Worm (Caenorhabditis elegans) whole organism, L4 larva: Measurements from ENCODE around the gene Y22D7AL.3.

Source experiments
- arid-1 ChIP-seq: fragments of 200-800 bp; sonication (Bioruptor generic); conservative IDR thresholded peaks from 2 replicates; pipeline ENCODE4 v1.3.6; 2022; ENCODE audit warnings: missing genetic modification reagents, missing genetic modification characterization, missing compliant biosample characterization
- dmd-9 ChIP-seq: fragments of 200-800 bp; sonication (Bioruptor generic); IDR thresholded peaks from 2 replicates; pipeline ENCODE4 v1.3.6; 2022; ENCODE audit warnings: missing genetic modification reagents, missing genetic modification characterization, missing compliant biosample characterization
- fos-1 ChIP-seq: fragments of 150-350 bp; optimal IDR thresholded peaks from 2 replicates; lab custom pipeline; 2014; ENCODE audit warnings: missing biosample characterization, missing genetic modification characterization
- lin-15B ChIP-seq: fragments of 150-350 bp; sonication (generic microtip); optimal IDR thresholded peaks from 3 replicates; lab custom pipeline; 2014; ENCODE audit warnings: missing biosample characterization, missing genetic modification characterization
- madf-5 ChIP-seq, 2 experiments: fragments of 200-800 bp; sonication (Bioruptor generic); IDR thresholded peaks; 2 replicates each; pipeline ENCODE4 v1.3.6; 2022; ENCODE audit warnings: missing compliant biosample characterization in 2 of 2, missing genetic modification characterization in 2 of 2
- nhr-77 ChIP-seq: fragments of 150-350 bp; optimal IDR thresholded peaks from 2 replicates; lab custom pipeline; 2014; ENCODE audit warnings: missing biosample characterization, missing genetic modification characterization
- set-16 ChIP-seq: fragments of 200-800 bp; sonication (Bioruptor generic); IDR thresholded peaks from 2 replicates; pipeline ENCODE4 v1.3.6; 2022; ENCODE audit warnings: missing genetic modification reagents, missing genetic modification characterization, missing compliant biosample characterization
- unc-62 ChIP-seq, 3 experiments: fragments of 150-350 bp in 1 of 3; sonication (generic microtip); optimal IDR thresholded peaks in 2 of 3; peaks in 1 of 3; 1 replicate in 1 of 3; 2 replicates in 2 of 3; lab custom pipeline; 2014 to 2017; ENCODE audit warnings: missing biosample characterization in 3 of 3, missing genetic modification characterization in 3 of 3, missing genetic modification reagents in 3 of 3, missing genotype in 1 of 3
- vab-7 ChIP-seq: fragments of 200-800 bp; sonication (Bioruptor generic); IDR thresholded peaks from 2 replicates; pipeline ENCODE4 v1.3.6; 2022; ENCODE audit warnings: missing genetic modification reagents, missing genetic modification characterization, missing compliant biosample characterization
- zag-1 ChIP-seq: fragments of 150-350 bp; optimal IDR thresholded peaks from 2 replicates; lab custom pipeline; 2014; ENCODE audit warnings: missing biosample characterization, missing genetic modification characterization

- no peak for TF ChIP-seq nhr-77 (tag; lab: Kevin White, UChicago)
- TF ChIP-seq dmd-9 (GFP tag; lab: Robert Waterston, UW): no peak
- TF ChIP-seq zag-1 (tag; lab: Kevin White, UChicago): no peak
- no peak for TF ChIP-seq lin-15B (tag; lab: Kevin White, UChicago)
- no peak for TF ChIP-seq unc-62 (GFP tag; optimal IDR thresholded peaks at IDR 0.05 in 1 of 2; lab: Kevin White, UChicago)
- no peak for TF ChIP-seq unc-62 (tag; optimal IDR thresholded peaks at IDR 0.05; lab: Kevin White, UChicago)
- TF ChIP-seq set-16: no peak
- TF ChIP-seq fos-1 (tag; lab: Kevin White, UChicago): no peak
- no peak for TF ChIP-seq madf-5 (GFP tag; IDR thresholded peaks at IDR 0.05; lab: Robert Waterston, UW)
- TF ChIP-seq vab-7 (GFP tag; lab: Robert Waterston, UW): no peak
- no peak for TF ChIP-seq arid-1
These were observed 19.8 kb downstream of the Y22D7AL.3 start for ce11 chrIII:1661031-1661430.
